Worm (Caenorhabditis elegans) whole organism, L1 larva: ENCODE measurements around the gene F41H10.2.

ENCODE experiments used
- C16A3.4 ChIP-seq: fragments of 150-350 bp; optimal IDR thresholded peaks from 2 replicates; lab custom pipeline; 2014; ENCODE audit warnings: missing biosample characterization, missing genetic modification characterization
- C34B4.2 ChIP-seq: sonication (generic microtip); optimal IDR thresholded peaks from 2 replicates; lab custom pipeline; 2017; ENCODE audit warnings: mild to moderate bottlenecking, missing genetic modification characterization, missing compliant biosample characterization
- F16B12.6 ChIP-seq: fragments of 150-350 bp; optimal IDR thresholded peaks from 2 replicates; lab custom pipeline; 2014; ENCODE audit warnings: missing biosample characterization, missing genetic modification characterization
- Y116A8C.19 ChIP-seq: sonication (generic microtip); optimal IDR thresholded peaks from 2 replicates; lab custom pipeline; 2016; ENCODE audit warnings: missing compliant biosample characterization, missing genetic modification characterization, borderline replicate concordance
- alr-1 ChIP-seq: fragments of 200-800 bp; sonication (Bioruptor generic); optimal IDR thresholded peaks from 2 replicates; lab custom pipeline; 2018; ENCODE audit warnings: borderline replicate concordance, mild to moderate bottlenecking, missing genetic modification characterization, missing compliant biosample characterization
- blmp-1 ChIP-seq: fragments of 150-350 bp; optimal IDR thresholded peaks from 2 replicates; lab custom pipeline; 2014; ENCODE audit warnings: missing biosample characterization, missing genetic modification characterization
- ceh-8 ChIP-seq: fragments of 200-800 bp; sonication (Bioruptor generic); optimal IDR thresholded peaks from 2 replicates; lab custom pipeline; 2018; ENCODE audit warnings: mild to moderate bottlenecking, missing genetic modification characterization, moderate library complexity, missing compliant biosample characterization
- ceh-90 ChIP-seq: sonication (generic microtip); optimal IDR thresholded peaks from 2 replicates; lab custom pipeline; 2016; ENCODE audit warnings: missing genetic modification characterization, missing compliant biosample characterization
- ces-1 ChIP-seq: fragments of 150-350 bp; optimal IDR thresholded peaks from 2 replicates; lab custom pipeline; 2014; ENCODE audit warnings: missing biosample characterization, missing genetic modification reagents, missing genetic modification characterization
- dsc-1 ChIP-seq: sonication (generic microtip); optimal IDR thresholded peaks from 2 replicates; lab custom pipeline; 2016; ENCODE audit warnings: mild to moderate bottlenecking, missing genetic modification characterization, missing compliant biosample characterization
- egl-13 ChIP-seq: sonication (generic microtip); optimal IDR thresholded peaks from 2 replicates; lab custom pipeline; 2016; ENCODE audit warnings: missing genotype, missing genetic modification reagents, missing genetic modification characterization, missing compliant biosample characterization
- ets-5 ChIP-seq: fragments of 200-800 bp; sonication (Bioruptor generic); IDR thresholded peaks from 2 replicates; pipeline ENCODE4 v1.3.6; 2022; ENCODE audit warnings: missing genetic modification characterization, missing compliant biosample characterization
- fkh-4 ChIP-seq: sonication (generic microtip); optimal IDR thresholded peaks from 2 replicates; lab custom pipeline; 2016; ENCODE audit warnings: missing compliant biosample characterization, missing genetic modification characterization, borderline replicate concordance
- fkh-8 ChIP-seq: sonication (generic microtip); optimal IDR thresholded peaks from 2 replicates; lab custom pipeline; 2016; ENCODE audit warnings: mild to moderate bottlenecking, missing genetic modification characterization, missing compliant biosample characterization
- hlh-17 ChIP-seq: fragments of 200-800 bp; sonication (Bioruptor generic); optimal IDR thresholded peaks from 2 replicates; lab custom pipeline; 2018; ENCODE audit warnings: missing genetic modification characterization, mild to moderate bottlenecking, missing compliant biosample characterization, moderate library complexity, borderline replicate concordance
- hlh-4 ChIP-seq: sonication (generic microtip); optimal IDR thresholded peaks from 2 replicates; lab custom pipeline; 2016; ENCODE audit warnings: mild to moderate bottlenecking, missing genetic modification characterization, missing compliant biosample characterization
- hpl-2 ChIP-seq: fragments of 150-350 bp; optimal IDR thresholded peaks from 2 replicates; lab custom pipeline; 2014; ENCODE audit warnings: missing biosample characterization, missing genetic modification reagents, missing genetic modification characterization
- irx-1 ChIP-seq: sonication (generic microtip); optimal IDR thresholded peaks from 2 replicates; lab custom pipeline; 2016; ENCODE audit warnings: missing genetic modification characterization, missing compliant biosample characterization
- isw-1 ChIP-seq: fragments of 200-800 bp; sonication (Bioruptor generic); IDR thresholded peaks from 2 replicates; pipeline ENCODE4 v1.3.6; 2022; ENCODE audit warnings: missing genetic modification characterization, missing compliant biosample characterization
- jun-1 ChIP-seq: fragments of 150-350 bp; optimal IDR thresholded peaks from 2 replicates; lab custom pipeline; 2014; ENCODE audit warnings: missing biosample characterization, missing genetic modification reagents, missing genetic modification characterization
- lin-14 ChIP-seq: fragments of 200-800 bp; sonication (Bioruptor generic); optimal IDR thresholded peaks from 2 replicates; lab custom pipeline; 2018; ENCODE audit warnings: mild to moderate bottlenecking, missing genetic modification characterization, moderate library complexity, missing compliant biosample characterization
- lin-15B ChIP-seq: fragments of 150-350 bp; sonication (generic microtip); optimal IDR thresholded peaks from 3 replicates; lab custom pipeline; 2014; ENCODE audit warnings: missing biosample characterization, missing genetic modification characterization
- lin-35 ChIP-seq, 2 experiments: fragments of 150-350 bp; optimal IDR thresholded peaks; 2 replicates each; lab custom pipeline; 2014; ENCODE audit warnings: missing biosample characterization in 2 of 2, missing genetic modification characterization in 2 of 2, missing genetic modification reagents in 2 of 2
- lin-39 ChIP-seq: fragments of 150-350 bp; optimal IDR thresholded peaks from 2 replicates; lab custom pipeline; 2014; ENCODE audit warnings: missing biosample characterization, missing genetic modification reagents, missing genetic modification characterization
- mab-9 ChIP-seq: fragments of 200-800 bp; sonication (Bioruptor generic); IDR thresholded peaks from 2 replicates; pipeline ENCODE4 v1.3.6; 2022; ENCODE audit warnings: missing genetic modification reagents, missing genetic modification characterization, missing compliant biosample characterization
- mdl-1 ChIP-seq, 2 experiments: fragments of 150-350 bp; optimal IDR thresholded peaks; 2 replicates each; lab custom pipeline; 2014 to 2017; ENCODE audit warnings: missing biosample characterization in 2 of 2, missing genetic modification characterization in 2 of 2, inconsistent platforms in 1 of 2
- mef-2 ChIP-seq: fragments of 150-350 bp; optimal IDR thresholded peaks from 2 replicates; lab custom pipeline; 2014; ENCODE audit warnings: missing biosample characterization, missing genetic modification characterization
- mep-1 ChIP-seq: fragments of 150-350 bp; optimal IDR thresholded peaks from 2 replicates; lab custom pipeline; 2014; ENCODE audit warnings: missing biosample characterization, missing genetic modification characterization
- nhr-11 ChIP-seq: fragments of 150-350 bp; optimal IDR thresholded peaks from 2 replicates; lab custom pipeline; 2014; ENCODE audit warnings: missing biosample characterization, missing genetic modification characterization
- nhr-12 ChIP-seq: sonication (generic microtip); optimal IDR thresholded peaks from 2 replicates; lab custom pipeline; 2017; ENCODE audit warnings: missing biosample characterization, missing genetic modification characterization
- nhr-19 ChIP-seq: fragments of 200-800 bp; sonication (Bioruptor generic); conservative IDR thresholded peaks from 2 replicates; pipeline ENCODE4 v1.3.6; 2022; ENCODE audit warnings: missing genetic modification characterization, missing compliant biosample characterization
- nhr-20 ChIP-seq: sonication (generic microtip); optimal IDR thresholded peaks from 2 replicates; lab custom pipeline; 2016; ENCODE audit warnings: mild to moderate bottlenecking, missing genetic modification characterization, missing compliant biosample characterization
- nhr-237 ChIP-seq: fragments of 150-350 bp; optimal IDR thresholded peaks from 2 replicates; lab custom pipeline; 2014; ENCODE audit warnings: missing biosample characterization, missing genetic modification characterization
- nhr-47 ChIP-seq: sonication (generic microtip); optimal IDR thresholded peaks from 2 replicates; lab custom pipeline; 2016; ENCODE audit warnings: mild to moderate bottlenecking, missing genetic modification characterization, moderate library complexity, missing compliant biosample characterization
- nhr-71 ChIP-seq: sonication (generic microtip); optimal IDR thresholded peaks from 2 replicates; lab custom pipeline; 2016; ENCODE audit warnings: mild to moderate bottlenecking, missing genetic modification characterization, moderate library complexity, missing compliant biosample characterization
- nhr-76 ChIP-seq: sonication (generic microtip); optimal IDR thresholded peaks from 2 replicates; lab custom pipeline; 2017; ENCODE audit warnings: missing biosample characterization, missing genetic modification characterization
- nhr-77 ChIP-seq: fragments of 150-350 bp; optimal IDR thresholded peaks from 2 replicates; lab custom pipeline; 2014; ENCODE audit warnings: missing biosample characterization, missing genetic modification characterization
- nhr-84 ChIP-seq: sonication (generic microtip); optimal IDR thresholded peaks from 2 replicates; lab custom pipeline; 2017; ENCODE audit warnings: missing biosample characterization, missing genetic modification characterization
- pax-3 ChIP-seq: fragments of 200-800 bp; sonication (Bioruptor generic); optimal IDR thresholded peaks from 2 replicates; lab custom pipeline; 2018; ENCODE audit warnings: mild to moderate bottlenecking, missing genetic modification characterization, moderate library complexity, missing compliant biosample characterization
- rnt-1 ChIP-seq: sonication (generic microtip); optimal IDR thresholded peaks from 2 replicates; lab custom pipeline; 2016; ENCODE audit warnings: mild to moderate bottlenecking, missing genetic modification characterization, moderate library complexity, missing compliant biosample characterization
- skn-1 ChIP-seq: fragments of 150-350 bp; optimal IDR thresholded peaks from 2 replicates; lab custom pipeline; 2014; ENCODE audit warnings: missing biosample characterization, missing genetic modification characterization
- snpc-4 ChIP-seq: fragments of 150-350 bp; optimal IDR thresholded peaks from 2 replicates; lab custom pipeline; 2014; ENCODE audit warnings: missing biosample characterization, missing genetic modification characterization
- sox-4 ChIP-seq: sonication (generic microtip); optimal IDR thresholded peaks from 2 replicates; lab custom pipeline; 2016; ENCODE audit warnings: missing genetic modification characterization, missing compliant biosample characterization
- sup-37 ChIP-seq: fragments of 200-800 bp; sonication (Bioruptor generic); optimal IDR thresholded peaks from 2 replicates; lab custom pipeline; 2018; ENCODE audit warnings: mild to moderate bottlenecking, missing genetic modification characterization, missing compliant biosample characterization
- unc-62 ChIP-seq: fragments of 150-350 bp; optimal IDR thresholded peaks from 2 replicates; lab custom pipeline; 2014; ENCODE audit warnings: missing biosample characterization, missing genetic modification reagents, missing genetic modification characterization
- unc-86 ChIP-seq: sonication (generic microtip); optimal IDR thresholded peaks from 2 replicates; lab custom pipeline; 2016; ENCODE audit warnings: missing genetic modification characterization, missing compliant biosample characterization
- xbp-1 ChIP-seq: sonication (generic microtip); optimal IDR thresholded peaks from 2 replicates; lab custom pipeline; 2016; ENCODE audit warnings: missing genetic modification characterization, missing compliant biosample characterization
- zag-1 ChIP-seq: fragments of 150-350 bp; optimal IDR thresholded peaks from 2 replicates; lab custom pipeline; 2014; ENCODE audit warnings: missing biosample characterization, missing genetic modification characterization
- ztf-4 ChIP-seq: fragments of 150-350 bp; optimal IDR thresholded peaks from 2 replicates; lab custom pipeline; 2014; ENCODE audit warnings: missing biosample characterization, missing genetic modification characterization

F41H10.2 gene

ce11 chrIV:5394687-5395086 lies 13.3 kb downstream of the F41H10.2 start, which contains the start of the genes perm-3 and swsn-6 (continued):
- peak; percentile 81 for TF ChIP-seq unc-86 (tag; lab: Kevin White, UChicago)
- peak; percentile 65 for TF ChIP-seq fkh-8 (tag; lab: Kevin White, UChicago)
- TF ChIP-seq ceh-8 (GFP tag; lab: Kevin White, UChicago): peak; percentile 57
- TF ChIP-seq ztf-4 (tag; lab: Kevin White, UChicago): peak; percentile 61
- peak; percentile 84 for TF ChIP-seq nhr-20 (tag; lab: Kevin White, UChicago)
- TF ChIP-seq egl-13: peak; percentile 77
- TF ChIP-seq ets-5 (GFP tag; lab: Robert Waterston, UW): no peak
- TF ChIP-seq nhr-71 (tag; lab: Kevin White, UChicago): peak; percentile 90
- TF ChIP-seq mdl-1 (tag; optimal IDR thresholded peaks at IDR 0.05; lab: Kevin White, UChicago): peak in 1 of 2 experiments; percentile 52
- TF ChIP-seq lin-39 (tag; lab: Kevin White, UChicago): peak; percentile 87
- TF ChIP-seq dsc-1 (tag; lab: Kevin White, UChicago): peak; percentile 83
- no peak for TF ChIP-seq zag-1
- no peak for TF ChIP-seq C34B4.2 (tag; lab: Kevin White, UChicago)
- TF ChIP-seq jun-1 (tag; lab: Kevin White, UChicago): peak; percentile 49
- TF ChIP-seq sup-37: no peak
- peak; percentile 31 for TF ChIP-seq nhr-11
- peak; percentile 75 for TF ChIP-seq lin-15B
- peak; percentile 39; the same call in 1 of the 2 replicates for TF ChIP-seq mab-9
- no peak for TF ChIP-seq unc-62
- TF ChIP-seq nhr-47: peak; percentile 91
- TF ChIP-seq blmp-1 (tag; lab: Kevin White, UChicago): peak; percentile 53
- no peak for TF ChIP-seq alr-1 (tag; lab: Kevin White, UChicago)
- peak; percentile 86 for TF ChIP-seq lin-35 (GFP tag; optimal IDR thresholded peaks at IDR 0.05; lab: Kevin White, UChicago)
- peak; percentile 85 for TF ChIP-seq nhr-19 (GFP tag; lab: Robert Waterston, UW)
- TF ChIP-seq pax-3: peak; percentile 38
- TF ChIP-seq snpc-4: peak; percentile 81
- no peak for TF ChIP-seq nhr-237 (tag; lab: Kevin White, UChicago)
- TF ChIP-seq nhr-77: peak; percentile 48
- peak; percentile 76 for TF ChIP-seq isw-1
- TF ChIP-seq skn-1 (tag; lab: Kevin White, UChicago): peak; percentile 29
- TF ChIP-seq ceh-90 (tag; lab: Kevin White, UChicago): no peak
- TF ChIP-seq fkh-4 (tag; lab: Kevin White, UChicago): no peak
- TF ChIP-seq nhr-84 (tag; lab: Kevin White, UChicago): no peak
- TF ChIP-seq xbp-1 (tag; lab: Kevin White, UChicago): peak; percentile 83
- TF ChIP-seq C16A3.4: peak; percentile 82
- peak; percentile 17 for TF ChIP-seq hpl-2 (GFP tag; lab: Kevin White, UChicago)
- peak; percentile 23 for TF ChIP-seq mef-2 (tag; lab: Kevin White, UChicago)
- no peak for TF ChIP-seq nhr-76
- TF ChIP-seq lin-14 (GFP tag; lab: Kevin White, UChicago): peak; percentile 83
- TF ChIP-seq irx-1 (tag; lab: Kevin White, UChicago): peak; percentile 82
- TF ChIP-seq rnt-1 (tag; lab: Kevin White, UChicago): peak; percentile 89
- TF ChIP-seq hlh-4 (tag; lab: Kevin White, UChicago): no peak
- no peak for TF ChIP-seq Y116A8C.19 (tag; lab: Kevin White, UChicago)
- TF ChIP-seq F16B12.6: peak; percentile 64
- no peak for TF ChIP-seq ces-1 (GFP tag; lab: Kevin White, UChicago)
- no peak for TF ChIP-seq nhr-12
- TF ChIP-seq sox-4 (tag; lab: Kevin White, UChicago): peak; percentile 46
- TF ChIP-seq hlh-17: no peak
- peak; percentile 94 for TF ChIP-seq mep-1 (tag; lab: Kevin White, UChicago)
